Worm (Caenorhabditis elegans): ENCODE measurements around the gene hpk-1.

DNA sequence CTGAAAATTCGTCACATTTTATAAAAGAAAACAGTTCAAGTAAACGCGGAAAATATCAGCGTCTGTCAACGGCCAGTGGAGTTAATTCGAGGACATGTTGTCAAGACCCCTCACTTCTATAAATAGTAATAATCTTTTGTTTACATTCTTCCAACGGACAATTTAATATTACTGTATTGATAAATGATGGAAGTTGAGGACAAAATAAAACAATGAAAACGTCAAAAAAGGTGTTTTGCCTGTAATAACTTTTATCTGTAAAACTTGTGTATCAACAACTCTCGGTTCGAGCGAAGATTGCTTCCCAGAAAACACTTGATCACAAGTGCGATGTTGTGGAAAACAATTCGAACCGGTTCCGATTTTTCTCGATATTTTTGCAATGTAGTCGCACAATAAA is 31.3 kb upstream of the hpk-1 start:
- TF ChIP-seq tag-97 (GFP tag; IDR thresholded peaks at IDR 0.05): no peak
- TF ChIP-seq ztf-11 (tag; optimal IDR thresholded peaks at IDR 0.05): no peak
- TF ChIP-seq ZK546.5 (tag; optimal IDR thresholded peaks at IDR 0.05): no peak
- TF ChIP-seq lin-1 (GFP tag; IDR thresholded peaks at IDR 0.05): no peak
- TF ChIP-seq unc-39 (tag; optimal IDR thresholded peaks at IDR 0.05): no peak
- no peak for TF ChIP-seq lin-39 (tag; optimal IDR thresholded peaks at IDR 0.05)
- TF ChIP-seq daf-19 (GFP tag; conservative IDR thresholded peaks at IDR 0.05): no peak
- TF ChIP-seq fkh-10 (GFP tag; optimal IDR thresholded peaks at IDR 0.05): no peak
- no peak for TF ChIP-seq nhr-237 (tag; optimal IDR thresholded peaks at IDR 0.05)
- TF ChIP-seq lin-13 (GFP tag; optimal IDR thresholded peaks at IDR 0.05): no peak
- TF ChIP-seq unc-62 (GFP tag; optimal IDR thresholded peaks at IDR 0.05 in 1 of 2): no peak
- TF ChIP-seq unc-62 (tag; optimal IDR thresholded peaks at IDR 0.05): no peak
- no peak for TF ChIP-seq mep-1 (tag; optimal IDR thresholded peaks at IDR 0.05)
